Worm (Caenorhabditis elegans): ENCODE results near the gene F01D5.2.

F01D5.2 gene

DNA sequence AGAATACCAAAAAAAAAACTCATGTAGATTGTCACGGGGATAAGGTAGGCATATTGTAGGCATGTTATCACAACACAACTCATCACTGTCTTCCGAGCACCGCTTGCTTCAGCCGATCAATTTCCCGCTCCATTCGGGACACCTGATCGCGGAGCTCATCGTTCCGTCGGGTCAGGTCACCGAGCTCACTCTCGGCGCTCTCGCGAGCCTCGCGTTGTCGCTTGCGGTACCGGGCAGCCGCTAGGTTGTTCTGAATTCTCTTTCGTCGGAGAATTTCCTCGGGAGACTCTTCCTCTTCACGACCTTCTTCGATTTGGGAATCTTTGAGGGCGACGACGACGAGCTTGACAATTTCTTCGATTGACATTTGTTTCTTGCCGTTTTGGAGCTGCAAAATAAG, 46.9 kb downstream of the F01D5.2 start:
- no peak for TF ChIP-seq C34F6.9 (tag; optimal IDR thresholded peaks at IDR 0.05)
- no peak for TF ChIP-seq lin-13 (GFP tag; optimal IDR thresholded peaks at IDR 0.05)

DNA sequence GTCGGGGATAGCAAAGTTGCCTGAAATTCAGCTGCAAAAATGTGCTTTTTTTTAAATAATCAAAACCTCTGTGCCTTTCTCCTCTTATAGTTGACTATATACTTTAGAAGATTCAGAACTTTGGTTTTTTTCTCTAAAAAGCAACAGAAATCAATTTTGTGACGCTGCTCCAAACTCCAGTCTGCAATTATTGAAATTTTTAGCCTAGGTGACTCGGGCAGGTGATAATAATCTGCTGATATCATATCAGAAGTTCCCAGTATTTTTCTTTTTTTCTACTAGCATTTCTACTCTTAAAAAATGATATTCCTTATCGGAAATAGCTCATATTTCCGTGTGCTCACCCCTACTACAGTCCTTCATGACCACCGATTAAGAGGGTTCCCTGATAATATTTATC, 49.6 kb downstream of the F01D5.2 start, which contains the start of gene sre-44:
Gene sre-44 (plus strand): TSS at position 301 of the 400 bp plus-strand sequence.
- TF ChIP-seq sma-9 (GFP tag; optimal IDR thresholded peaks at IDR 0.05) (no peak), sma-9 (tag; optimal IDR thresholded peaks at IDR 0.05) (no peak), fos-1 (tag; optimal IDR thresholded peaks at IDR 0.05) (no peak), Y55F3AM.14 (GFP tag; optimal IDR thresholded peaks at IDR 0.05) (no peak), sma-3 (GFP tag; optimal IDR thresholded peaks at IDR 0.05) (no peak), nhr-77 (tag; optimal IDR thresholded peaks at IDR 0.05) (no peak), gmeb-1 (tag; optimal IDR thresholded peaks at IDR 0.05) (no peak), blmp-1 (tag; optimal IDR thresholded peaks at IDR 0.05; ENCODE audit: insufficient read depth) (no peak), elt-3 (tag; optimal IDR thresholded peaks at IDR 0.05) (no peak), alr-1 (tag; optimal IDR thresholded peaks at IDR 0.05) (no peak), R02D3.7 (tag; optimal IDR thresholded peaks at IDR 0.05) (no peak), F13H6.1 (tag; optimal IDR thresholded peaks at IDR 0.05) (no peak), peb-1 (tag; optimal IDR thresholded peaks at IDR 0.05) (no peak), mdl-1 (tag; optimal IDR thresholded peaks at IDR 0.05) (no peak), lsy-2 (tag; optimal IDR thresholded peaks at IDR 0.05) (no peak), unc-55 (GFP tag; optimal IDR thresholded peaks at IDR 0.05) (no peak), zag-1 (tag; optimal IDR thresholded peaks at IDR 0.05) (no peak), unc-62 (GFP tag; optimal IDR thresholded peaks at IDR 0.05) (no peak)

All from whole organism, L2 larva.